Fruit fly (Drosophila melanogaster) whole organism, embryonic: Measurements from ENCODE around the gene Cyt-c1L.
A peak's percentile ranks its signal among the peaks of the same experiment; 100 is the strongest.

Source experiments
- Asciz ChIP-seq: fragments of 200-800 bp; sonication (Bioruptor generic); optimal IDR thresholded peaks from 2 replicates; lab custom pipeline; 2017; ENCODE audit warnings: missing biosample characterization, mild to moderate bottlenecking, missing genetic modification characterization, missing genetic modification reagents
- CG10147 ChIP-seq: fragments of 200-800 bp; sonication (Bioruptor generic); optimal IDR thresholded peaks from 2 replicates; lab custom pipeline; 2019; ENCODE audit warnings: missing biosample characterization, mild to moderate bottlenecking, missing genetic modification characterization, moderate library complexity
- CG11695 ChIP-seq: fragments of 200-800 bp; sonication (Bioruptor generic); IDR thresholded peaks from 3 replicates; pipeline ENCODE4 v1.3.6; 2022; ENCODE audit warnings: missing biosample characterization, missing genetic modification characterization
- CG13775 ChIP-seq: fragments of 200-800 bp; sonication (Bioruptor generic); optimal IDR thresholded peaks from 3 replicates; lab custom pipeline; 2017; ENCODE audit warnings: missing biosample characterization, mild to moderate bottlenecking, missing genetic modification characterization
- CG14014 ChIP-seq: fragments of 200-800 bp; sonication (Bioruptor generic); IDR thresholded peaks from 2 replicates; pipeline ENCODE4 v1.3.6; 2022; ENCODE audit warnings: missing biosample characterization, missing genetic modification characterization
- CG15011 ChIP-seq: fragments of 200-800 bp; sonication (Bioruptor generic); optimal IDR thresholded peaks from 3 replicates; lab custom pipeline; 2018; ENCODE audit warnings: missing biosample characterization, mild to moderate bottlenecking, missing genetic modification characterization
- CG15073 ChIP-seq: fragments of 200-800 bp; sonication (Bioruptor generic); optimal IDR thresholded peaks from 2 replicates; lab custom pipeline; 2016; ENCODE audit warnings: missing biosample characterization, missing genetic modification characterization
- CG15479 ChIP-seq: fragments of 200-800 bp; sonication (Bioruptor generic); optimal IDR thresholded peaks from 3 replicates; lab custom pipeline; 2019; ENCODE audit warnings: missing biosample characterization, mild to moderate bottlenecking, missing genetic modification characterization, moderate library complexity
- CG1602 ChIP-seq: fragments of 200-800 bp; sonication (Bioruptor generic); optimal IDR thresholded peaks from 3 replicates; lab custom pipeline; 2016; ENCODE audit warnings: missing biosample characterization, missing genetic modification characterization
- CG1603 ChIP-seq: fragments of 200-800 bp; sonication (Bioruptor generic); optimal IDR thresholded peaks from 2 replicates; lab custom pipeline; 2019; ENCODE audit warnings: missing biosample characterization, mild to moderate bottlenecking, missing genetic modification characterization, moderate library complexity
- CG2199 ChIP-seq: fragments of 200-800 bp; sonication (Bioruptor generic); IDR thresholded peaks from 3 replicates; pipeline ENCODE4 v1.3.6; 2022; ENCODE audit warnings: missing biosample characterization, missing genetic modification characterization
- CG4820 ChIP-seq: fragments of 200-800 bp; sonication (Bioruptor generic); optimal IDR thresholded peaks from 3 replicates; lab custom pipeline; 2016; ENCODE audit warnings: missing biosample characterization, missing genetic modification characterization
- CG6654 ChIP-seq: fragments of 200-800 bp; sonication (Bioruptor generic); optimal IDR thresholded peaks from 2 replicates; lab custom pipeline; 2017; ENCODE audit warnings: missing biosample characterization, mild to moderate bottlenecking, missing genetic modification characterization
- CG6683 ChIP-seq: fragments of 200-800 bp; sonication (Bioruptor generic); optimal IDR thresholded peaks from 2 replicates; lab custom pipeline; 2017; ENCODE audit warnings: missing biosample characterization, mild to moderate bottlenecking, missing genetic modification characterization, missing genetic modification reagents
- CG6791 ChIP-seq: fragments of 200-800 bp; sonication (Bioruptor generic); IDR thresholded peaks from 3 replicates; pipeline ENCODE4 v1.3.6; 2022; ENCODE audit warnings: missing biosample characterization, missing genetic modification characterization; ENCODE audit not compliant: partially characterized antibody
- CG6813 ChIP-seq: fragments of 200-800 bp; sonication (Bioruptor generic); optimal IDR thresholded peaks from 2 replicates; lab custom pipeline; 2017; ENCODE audit warnings: missing biosample characterization, missing genetic modification characterization, mild to moderate bottlenecking, moderate library complexity, missing genetic modification reagents
- CG9797 ChIP-seq: fragments of 200-800 bp; sonication (Bioruptor generic); optimal IDR thresholded peaks from 3 replicates; lab custom pipeline; 2018; ENCODE audit warnings: missing biosample characterization, mild to moderate bottlenecking, missing genetic modification characterization
- CTCF ChIP-seq: fragments of 200-800 bp; sonication (Bioruptor generic); optimal IDR thresholded peaks from 2 replicates; lab custom pipeline; 2017; ENCODE audit warnings: missing biosample characterization, mild to moderate bottlenecking, missing genetic modification characterization, moderate library complexity
- Deaf1 ChIP-seq: fragments of 200-800 bp; optimal IDR thresholded peaks from 3 replicates; lab custom pipeline; 2019; ENCODE audit warnings: missing biosample characterization, mild to moderate bottlenecking, missing genetic modification characterization, moderate library complexity
- Dp ChIP-seq: fragments of 200-800 bp; sonication (Bioruptor generic); optimal IDR thresholded peaks from 2 replicates; lab custom pipeline; 2018; ENCODE audit warnings: missing biosample characterization, mild to moderate bottlenecking, missing genetic modification characterization, moderate library complexity
- Fer3 ChIP-seq: fragments of 200-800 bp; sonication (Bioruptor generic); optimal IDR thresholded peaks from 2 replicates; lab custom pipeline; 2018; ENCODE audit warnings: missing biosample characterization, mild to moderate bottlenecking, missing genetic modification characterization, moderate library complexity
- GATAe ChIP-seq: fragments of 200-800 bp; sonication (Bioruptor generic); conservative IDR thresholded peaks from 2 replicates; pipeline ENCODE4 v1.3.6; 2022; ENCODE audit warnings: missing biosample characterization, missing genetic modification characterization
- Lhr ChIP-seq: fragments of 200-800 bp; sonication (Bioruptor generic); optimal IDR thresholded peaks from 3 replicates; lab custom pipeline; 2017; ENCODE audit warnings: mild to moderate bottlenecking, missing biosample characterization, missing genetic modification reagents, missing genetic modification characterization
- Lpt ChIP-seq: fragments of >200 bp; optimal IDR thresholded peaks from 2 replicates; lab custom pipeline; 2018; ENCODE audit warnings: missing biosample characterization, missing genetic modification characterization
- Nf-YA ChIP-seq: fragments of 200-800 bp; sonication (Bioruptor generic); IDR thresholded peaks from 2 replicates; pipeline ENCODE4 v1.3.6; 2022; ENCODE audit warnings: missing biosample characterization, missing genetic modification characterization
- Oli ChIP-seq: fragments of 200-800 bp; sonication (Bioruptor generic); optimal IDR thresholded peaks from 2 replicates; lab custom pipeline; 2018; ENCODE audit warnings: missing biosample characterization, mild to moderate bottlenecking, missing genetic modification characterization, moderate library complexity
- Ravus ChIP-seq: fragments of 200-800 bp; sonication (Bioruptor generic); IDR thresholded peaks from 2 replicates; pipeline ENCODE4 v1.3.6; 2022; ENCODE audit warnings: missing biosample characterization, missing genetic modification characterization
- Rx ChIP-seq: fragments of 200-800 bp; sonication (Bioruptor generic); IDR thresholded peaks from 2 replicates; pipeline ENCODE4 v1.3.6; 2022; ENCODE audit warnings: missing biosample characterization, missing genetic modification characterization
- Sry-β ChIP-seq: fragments of 200-800 bp; sonication (Bioruptor generic); optimal IDR thresholded peaks from 2 replicates; lab custom pipeline; 2018; ENCODE audit warnings: missing biosample characterization, mild to moderate bottlenecking, missing genetic modification characterization, moderate library complexity
- Usf ChIP-seq: fragments of 200-800 bp; sonication (Bioruptor generic); optimal IDR thresholded peaks from 2 replicates; lab custom pipeline; 2017; ENCODE audit warnings: missing genotype, missing biosample characterization, missing genetic modification characterization
- ase ChIP-seq: fragments of 200-800 bp; sonication (Bioruptor generic); IDR thresholded peaks from 3 replicates; pipeline ENCODE4 v1.3.6; 2022; ENCODE audit warnings: missing biosample characterization, missing genetic modification characterization
- bowl ChIP-seq: fragments of 200-800 bp; sonication (Bioruptor generic); IDR thresholded peaks from 2 replicates; pipeline ENCODE4 v1.3.6; 2022; ENCODE audit warnings: missing biosample characterization, missing genetic modification characterization
- chif ChIP-seq, 2 experiments: fragments of 200-800 bp; sonication (Bioruptor generic); optimal IDR thresholded peaks; 3 replicates each; lab custom pipeline; 2016; ENCODE audit warnings: missing biosample characterization in 2 of 2, missing genetic modification characterization in 2 of 2
- cwo ChIP-seq: fragments of 200-800 bp; sonication (Bioruptor generic); optimal IDR thresholded peaks from 3 replicates; lab custom pipeline; 2017; ENCODE audit warnings: missing biosample characterization, missing genetic modification characterization, mild to moderate bottlenecking, moderate library complexity, missing genetic modification reagents
- dysf ChIP-seq: fragments of 200-800 bp; sonication (Bioruptor generic); IDR thresholded peaks from 3 replicates; pipeline ENCODE4 v1.3.6; 2022; ENCODE audit warnings: missing biosample characterization, missing genetic modification characterization
- fu2 ChIP-seq: fragments of 200-800 bp; sonication (Bioruptor generic); optimal IDR thresholded peaks from 2 replicates; lab custom pipeline; 2016; ENCODE audit warnings: missing biosample characterization, missing genetic modification characterization
- gro ChIP-seq: fragments of 200-800 bp; sonication (Bioruptor generic); optimal IDR thresholded peaks from 2 replicates; lab custom pipeline; 2016; ENCODE audit warnings: missing biosample characterization, missing genetic modification characterization
- gsb-n ChIP-seq: fragments of 200-800 bp; sonication (Bioruptor generic); optimal IDR thresholded peaks from 3 replicates; lab custom pipeline; 2018; ENCODE audit warnings: missing biosample characterization, mild to moderate bottlenecking, missing genetic modification characterization
- h ChIP-seq: fragments of >200 bp; optimal IDR thresholded peaks from 2 replicates; lab custom pipeline; 2017
- lbe ChIP-seq: fragments of 200-800 bp; sonication (Bioruptor generic); optimal IDR thresholded peaks from 2 replicates; lab custom pipeline; 2016; ENCODE audit warnings: missing biosample characterization, mild to moderate bottlenecking, missing genetic modification characterization
- nerfin-1 ChIP-seq: fragments of 200-800 bp; sonication (Bioruptor generic); optimal IDR thresholded peaks from 3 replicates; lab custom pipeline; 2019; ENCODE audit warnings: missing biosample characterization, mild to moderate bottlenecking, missing genetic modification characterization, moderate library complexity
- onecut ChIP-seq: fragments of 200-800 bp; sonication (Bioruptor generic); IDR thresholded peaks from 2 replicates; pipeline ENCODE4 v1.3.6; 2022; ENCODE audit warnings: missing biosample characterization, missing genetic modification characterization
- pb ChIP-seq: fragments of 200-800 bp; sonication (Bioruptor generic); optimal IDR thresholded peaks from 3 replicates; lab custom pipeline; 2016; ENCODE audit warnings: missing biosample characterization, missing genetic modification characterization
- pros ChIP-seq: fragments of 200-800 bp; sonication (Bioruptor generic); optimal IDR thresholded peaks from 3 replicates; lab custom pipeline; 2019; ENCODE audit warnings: missing biosample characterization, mild to moderate bottlenecking, missing genetic modification characterization, moderate library complexity
- slp2 ChIP-seq: fragments of 200-800 bp; sonication (Bioruptor generic); optimal IDR thresholded peaks from 2 replicates; lab custom pipeline; 2016; ENCODE audit warnings: missing biosample characterization, missing genetic modification characterization
- ssp ChIP-seq: fragments of 200-800 bp; sonication (Bioruptor generic); IDR thresholded peaks from 2 replicates; pipeline ENCODE4 v1.3.6; 2022; ENCODE audit warnings: missing biosample characterization, missing genetic modification characterization
- sug ChIP-seq: fragments of 200-800 bp; optimal IDR thresholded peaks from 2 replicates; lab custom pipeline; 2019; ENCODE audit warnings: missing biosample characterization, mild to moderate bottlenecking, missing genetic modification characterization, moderate library complexity
- tll ChIP-seq, 2 experiments: fragments of 200-800 bp in 1 of 2; fragments of >200 bp in 1 of 2; sonication (Bioruptor generic) in 1 of 2; optimal IDR thresholded peaks; 2 replicates each; lab custom pipeline; 2017 to 2019; ENCODE audit warnings: missing biosample characterization in 2 of 2, missing genetic modification characterization in 2 of 2, mild to moderate bottlenecking in 1 of 2, moderate library complexity in 1 of 2
- vfl ChIP-seq: fragments of 200-800 bp; sonication (Bioruptor generic); optimal IDR thresholded peaks from 2 replicates; lab custom pipeline; 2016; ENCODE audit warnings: missing biosample characterization, missing genetic modification characterization
- wek ChIP-seq: fragments of 200-800 bp; sonication (Bioruptor generic); optimal IDR thresholded peaks from 3 replicates; lab custom pipeline; 2018; ENCODE audit warnings: missing biosample characterization, mild to moderate bottlenecking, missing genetic modification characterization, moderate library complexity

The Cyt-c1L gene

DNA sequence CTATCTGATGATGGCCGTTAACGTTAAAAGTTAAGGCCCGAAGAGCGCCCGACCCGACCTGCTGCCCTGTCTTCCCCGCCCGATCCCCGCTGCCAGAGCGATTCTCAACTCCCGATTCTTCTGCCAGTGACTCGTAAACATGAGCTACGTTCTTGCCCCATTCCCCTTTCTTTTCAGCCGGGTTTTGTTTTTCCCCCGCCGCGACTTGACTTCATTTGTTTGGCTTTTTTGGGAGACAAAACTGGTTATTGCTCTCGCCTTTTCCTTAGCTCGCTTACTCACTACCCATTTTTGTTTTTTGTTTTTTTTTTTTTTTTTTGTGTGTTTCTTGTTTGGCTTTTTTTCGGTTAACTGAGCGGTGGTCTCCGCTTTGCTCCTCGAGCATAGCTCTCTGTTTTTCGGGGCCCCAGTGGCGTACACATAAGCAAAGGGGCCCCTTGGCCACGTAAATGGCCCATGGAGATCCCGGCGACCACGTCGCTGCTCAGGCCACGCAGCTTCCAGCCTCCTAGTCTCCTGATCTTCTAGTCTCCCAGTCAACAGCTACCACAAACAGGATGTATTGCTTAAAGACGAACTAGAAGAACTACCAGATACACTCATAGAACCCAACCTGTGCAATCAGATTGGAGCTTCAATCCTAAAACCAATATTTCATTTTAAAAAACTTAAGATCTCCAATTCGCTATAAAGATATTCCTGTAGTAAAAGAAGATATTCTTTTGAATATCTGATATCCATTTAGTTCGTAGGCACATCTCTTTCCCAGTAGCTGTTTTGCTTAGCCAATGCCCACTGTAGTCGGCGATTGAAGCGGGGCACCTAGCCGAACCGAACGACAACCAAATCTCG lies 6.8 kb upstream of the Cyt-c1L start (continued):
- TF ChIP-seq CG15073: no peak
- no peak for TF ChIP-seq CG1602 (GFP tag; lab: Kevin White, UChicago)
- TF ChIP-seq CG4820 (GFP tag; lab: Kevin White, UChicago): no peak
- no peak for TF ChIP-seq CG9797 (GFP tag; lab: Kevin White, UChicago)
- no peak for TF ChIP-seq pros
- no peak for TF ChIP-seq CG6683 (GFP tag; lab: Kevin White, UChicago)
- no peak for TF ChIP-seq Fer3 (tag; lab: Kevin White, UChicago)
- TF ChIP-seq nerfin-1 (tag; lab: Kevin White, UChicago): no peak
- no peak for TF ChIP-seq Rx (GFP tag; lab: Robert Waterston, UW)
- TF ChIP-seq Deaf1 (tag; lab: Kevin White, UChicago): peak; percentile 72
- no peak for TF ChIP-seq CG15479 (GFP tag; lab: Kevin White, UChicago)
- TF ChIP-seq chif (GFP tag; optimal IDR thresholded peaks at IDR 0.05; lab: Kevin White, UChicago): peak in 1 of 2 experiments; percentile 5
- no peak for TF ChIP-seq CG6813
- no peak for TF ChIP-seq Sry-β (GFP tag; lab: Kevin White, UChicago)
- TF ChIP-seq CG15011: no peak
- no peak for TF ChIP-seq CG6791
- no peak for TF ChIP-seq onecut
- peak; percentile 4 for TF ChIP-seq Usf (GFP tag; lab: Kevin White, UChicago)
- no peak for TF ChIP-seq Asciz (GFP tag; lab: Kevin White, UChicago)
- no peak for TF ChIP-seq gsb-n (tag; lab: Kevin White, UChicago)
- no peak for TF ChIP-seq gro (GFP tag; lab: Kevin White, UChicago)
- no peak for TF ChIP-seq pb (GFP tag; lab: Kevin White, UChicago)
- no peak for TF ChIP-seq Nf-YA (GFP tag; lab: Robert Waterston, UW)
- no peak for TF ChIP-seq fu2 (GFP tag; lab: Kevin White, UChicago)
- TF ChIP-seq tll (GFP tag; optimal IDR thresholded peaks at IDR 0.05; lab: Kevin White, UChicago): no peak
- TF ChIP-seq h (lab: Kevin White, UChicago): no peak
- TF ChIP-seq vfl (GFP tag; lab: Kevin White, UChicago): no peak
- TF ChIP-seq CG6654 (GFP tag; lab: Kevin White, UChicago): no peak
- TF ChIP-seq Lpt: no peak
- no peak for TF ChIP-seq CG2199 (GFP tag; lab: Robert Waterston, UW)
- no peak for TF ChIP-seq CG11695 (GFP tag; lab: Robert Waterston, UW)
- no peak for TF ChIP-seq Ravus
- TF ChIP-seq Dp (GFP tag; lab: Kevin White, UChicago): no peak
- no peak for TF ChIP-seq CG10147
- no peak for TF ChIP-seq dysf (GFP tag; lab: Robert Waterston, UW)
- no peak for TF ChIP-seq CG13775
- TF ChIP-seq ase: no peak
- TF ChIP-seq ssp (GFP tag; lab: Robert Waterston, UW): no peak
- TF ChIP-seq CG14014: no peak
- no peak for TF ChIP-seq bowl (GFP tag; lab: Robert Waterston, UW)
- TF ChIP-seq GATAe (GFP tag; lab: Robert Waterston, UW): no peak
- TF ChIP-seq slp2 (GFP tag; lab: Kevin White, UChicago): no peak
- no peak for TF ChIP-seq wek (GFP tag; lab: Kevin White, UChicago)
- TF ChIP-seq sug (tag; lab: Kevin White, UChicago): no peak
- TF ChIP-seq CTCF (GFP tag; lab: Kevin White, UChicago): no peak
- TF ChIP-seq cwo (GFP tag; lab: Kevin White, UChicago): no peak
- peak; percentile 20 for TF ChIP-seq Oli (tag; lab: Kevin White, UChicago)
- peak; percentile 49 for TF ChIP-seq CG1603 (tag; lab: Kevin White, UChicago)
- no peak for TF ChIP-seq Lhr (GFP tag; lab: Kevin White, UChicago)
- peak; percentile 54 for TF ChIP-seq lbe (GFP tag; lab: Kevin White, UChicago)
